Worm (Caenorhabditis elegans): ENCODE results near the gene W02A2.9.

ce11 chrIV:13313156-13313555 is 34.3 kb upstream of the W02A2.9 start:
- no peak for TF ChIP-seq attf-6 (GFP tag; IDR thresholded peaks at IDR 0.05)
- TF ChIP-seq Y95B8A.8 (GFP tag; IDR thresholded peaks at IDR 0.05), result no peak
- TF ChIP-seq hmg-20 (GFP tag; IDR thresholded peaks at IDR 0.05), result no peak
- no peak for TF ChIP-seq F49E8.2 (tag; optimal IDR thresholded peaks at IDR 0.05; ENCODE audit: insufficient read depth)
- TF ChIP-seq zfh-2 (GFP tag; conservative IDR thresholded peaks at IDR 0.05), result peak; percentile 48; the same call in 1 of the 2 replicates
- no peak for TF ChIP-seq ztf-22 (GFP tag; optimal IDR thresholded peaks at IDR 0.05)
